Worm (Caenorhabditis elegans): Measurements from ENCODE around the gene Y97E10AR.2.

Gene Y97E10AR.2

ce11 chrV:7995878-7996277, at the start of gene Y97E10AR.2:
Gene Y97E10AR.2 (plus strand): TSS chrV:7996178.
- no peak for TF ChIP-seq efl-1 (GFP tag; optimal IDR thresholded peaks at IDR 0.05)

- TF ChIP-seq rpc-1 (optimal IDR thresholded peaks at IDR 0.05), result no peak
- TF ChIP-seq rpc-1 (tag; optimal IDR thresholded peaks at IDR 0.05), result no peak
- no peak for TF ChIP-seq lin-40 (tag; optimal IDR thresholded peaks at IDR 0.05)
- no peak for TF ChIP-seq efl-1 (GFP tag; optimal IDR thresholded peaks at IDR 0.05)
- TF ChIP-seq hmg-1.2 (GFP tag; IDR thresholded peaks at IDR 0.05), result no peak
- TF ChIP-seq lir-1 (GFP tag; conservative IDR thresholded peaks at IDR 0.05), result no peak
- no peak for TF ChIP-seq let-526 (GFP tag; IDR thresholded peaks at IDR 0.05)
- no peak for TF ChIP-seq mes-4 (tag; optimal IDR thresholded peaks at IDR 0.05)
- TF ChIP-seq B0035.1 (tag; optimal IDR thresholded peaks at IDR 0.05), result no peak
- TF ChIP-seq bed-2 (GFP tag; IDR thresholded peaks at IDR 0.05), result no peak
- TF ChIP-seq unc-62 (GFP tag; optimal IDR thresholded peaks at IDR 0.05), result no peak
- no peak for TF ChIP-seq hsf-1 (GFP tag; IDR thresholded peaks at IDR 0.05)
- TF ChIP-seq chd-7 (tag; optimal IDR thresholded peaks at IDR 0.05), result no peak
- TF ChIP-seq snpc-1.3 (tag; optimal IDR thresholded peaks at IDR 0.05; ENCODE audit: insufficient read depth), result no peak
- TF ChIP-seq nhr-90 (tag; optimal IDR thresholded peaks at IDR 0.05), result no peak
Observed at ce11 chrV:7946229-7946628, 49.7 kb upstream of the Y97E10AR.2 start.

- TF ChIP-seq snpc-1.3 (tag; optimal IDR thresholded peaks at IDR 0.05; ENCODE audit: insufficient read depth), result no peak
- no peak for TF ChIP-seq madf-6 (GFP tag; IDR thresholded peaks at IDR 0.05)
- no peak for TF ChIP-seq fkh-3 (tag; optimal IDR thresholded peaks at IDR 0.05)
- TF ChIP-seq let-607 (tag; optimal IDR thresholded peaks at IDR 0.05), result no peak
- no peak for TF ChIP-seq Y53F4B.3 (GFP tag; IDR thresholded peaks at IDR 0.05)
- no peak for TF ChIP-seq hmg-20 (GFP tag; IDR thresholded peaks at IDR 0.05)
- TF ChIP-seq madf-3 (GFP tag; IDR thresholded peaks at IDR 0.05), result no peak
- no peak for TF ChIP-seq ceh-100 (GFP tag; IDR thresholded peaks at IDR 0.05)
- TF ChIP-seq cebp-2 (GFP tag; IDR thresholded peaks at IDR 0.05), result no peak
- no peak for TF ChIP-seq repo-1 (tag; optimal IDR thresholded peaks at IDR 0.05)
- no peak for TF ChIP-seq let-526 (GFP tag; IDR thresholded peaks at IDR 0.05)
- TF ChIP-seq snpc-3.4 (tag; optimal IDR thresholded peaks at IDR 0.05), result no peak
- no peak for TF ChIP-seq F55B11.4 (tag; optimal IDR thresholded peaks at IDR 0.05; ENCODE audit: borderline replicate concordance, insufficient read depth)
- TF ChIP-seq die-1 (tag; optimal IDR thresholded peaks at IDR 0.05), result no peak
- TF ChIP-seq F39B2.1 (GFP tag; IDR thresholded peaks at IDR 0.05), result no peak
- TF ChIP-seq nhr-90 (tag; optimal IDR thresholded peaks at IDR 0.05), result no peak
- no peak for TF ChIP-seq Y95B8A.8 (GFP tag; IDR thresholded peaks at IDR 0.05)
- no peak for TF ChIP-seq lsl-1 (GFP tag; optimal IDR thresholded peaks at IDR 0.05)
Observed at ce11 chrV:7952855-7953254, 43.1 kb upstream of the Y97E10AR.2 start, which contains the start of gene clec-216. Gene clec-216 (minus strand): TSS chrV:7952955.

- TF ChIP-seq fkh-3 (tag; optimal IDR thresholded peaks at IDR 0.05) (no peak), xnd-1 (tag; optimal IDR thresholded peaks at IDR 0.05) (no peak), Y79H2A.3 (GFP tag; conservative IDR thresholded peaks at IDR 0.05) (no peak), ztf-26 (tag; optimal IDR thresholded peaks at IDR 0.05) (no peak), cebp-1 (GFP tag; IDR thresholded peaks at IDR 0.05) (no peak), cebp-1 (tag; optimal IDR thresholded peaks at IDR 0.05) (no peak), nfyb-1 (GFP tag; IDR thresholded peaks at IDR 0.05) (no peak), nhr-120 (GFP tag; IDR thresholded peaks at IDR 0.05) (no peak), F52B5.7 (tag; optimal IDR thresholded peaks at IDR 0.05) (no peak), B0035.1 (tag; optimal IDR thresholded peaks at IDR 0.05) (no peak), hmg-1.2 (GFP tag; IDR thresholded peaks at IDR 0.05) (no peak), die-1 (tag; optimal IDR thresholded peaks at IDR 0.05) (no peak), F33H1.4 (GFP tag; IDR thresholded peaks at IDR 0.05) (no peak), let-526 (GFP tag; IDR thresholded peaks at IDR 0.05) (no peak), ceh-79 (tag; optimal IDR thresholded peaks at IDR 0.05) (no peak), ceh-40 (GFP tag; IDR thresholded peaks at IDR 0.05) (no peak), hlh-26 (GFP tag; conservative IDR thresholded peaks at IDR 0.05) (no peak)
Observed at ce11 chrV:7954552-7954951, 41.4 kb upstream of the Y97E10AR.2 start, which contains the start of gene F26D11.13. Gene F26D11.13 (minus strand): TSS chrV:7954652.
